Worm (Caenorhabditis elegans) whole organism, mixed stage, embryonic: ENCODE measurements around the gene F14B8.4.
"Not testable (repeated sequence)": the region's sequence is repeated elsewhere in the genome, so short reads cannot be mapped to it uniquely, and the experiment has no call there.

Source experiments
- M03D4.4 ChIP-seq: sonication (generic microtip); optimal IDR thresholded peaks from 2 replicates; lab custom pipeline; 2017; ENCODE audit warnings: mild to moderate bottlenecking, missing genetic modification characterization, missing compliant biosample characterization
- bed-3 ChIP-seq: fragments of 200-800 bp; sonication (Bioruptor generic); optimal IDR thresholded peaks from 3 replicates; lab custom pipeline; 2018; ENCODE audit warnings: mild to moderate bottlenecking, missing genetic modification characterization, moderate library complexity, missing compliant biosample characterization
- blmp-1 ChIP-seq: fragments of 150-350 bp; optimal IDR thresholded peaks from 2 replicates; lab custom pipeline; 2014; ENCODE audit warnings: missing biosample characterization, missing genetic modification characterization
- ceh-39 ChIP-seq: fragments of 150-350 bp; optimal IDR thresholded peaks from 2 replicates; lab custom pipeline; 2014; ENCODE audit warnings: missing biosample characterization, missing genetic modification characterization
- ceh-43 ChIP-seq: fragments of 200-800 bp; sonication (Bioruptor generic); optimal IDR thresholded peaks from 2 replicates; lab custom pipeline; 2018; ENCODE audit warnings: mild to moderate bottlenecking, missing genetic modification characterization, moderate library complexity, missing compliant biosample characterization
- ceh-83 ChIP-seq: fragments of 200-800 bp; sonication (Bioruptor generic); optimal IDR thresholded peaks from 2 replicates; lab custom pipeline; 2018; ENCODE audit warnings: mild to moderate bottlenecking, missing genetic modification characterization, missing compliant biosample characterization
- ces-1 ChIP-seq: fragments of 150-350 bp; optimal IDR thresholded peaks from 2 replicates; lab custom pipeline; 2014; ENCODE audit warnings: missing biosample characterization, missing genetic modification reagents, missing genetic modification characterization
- cnd-1 ChIP-seq: fragments of 200-800 bp; sonication (Bioruptor generic); optimal IDR thresholded peaks from 2 replicates; lab custom pipeline; 2018; ENCODE audit warnings: mild to moderate bottlenecking, missing genetic modification characterization, missing compliant biosample characterization
- drap-1 ChIP-seq: fragments of 200-800 bp; sonication (Bioruptor generic); optimal IDR thresholded peaks from 3 replicates; lab custom pipeline; 2018; ENCODE audit warnings: mild to moderate bottlenecking, missing genetic modification characterization, missing compliant biosample characterization
- elt-1 ChIP-seq: sonication (generic microtip); optimal IDR thresholded peaks from 2 replicates; lab custom pipeline; 2017; ENCODE audit warnings: missing genetic modification characterization, mild to moderate bottlenecking, missing compliant biosample characterization, antibody characterized with exemption, moderate library complexity, borderline replicate concordance; ENCODE audit not compliant: insufficient read depth
- elt-3 ChIP-seq: fragments of 150-350 bp; optimal IDR thresholded peaks from 2 replicates; lab custom pipeline; 2014; ENCODE audit warnings: missing biosample characterization, missing genetic modification characterization
- flh-1 ChIP-seq: fragments of 200-800 bp; sonication (Bioruptor generic); optimal IDR thresholded peaks from 2 replicates; lab custom pipeline; 2018; ENCODE audit warnings: mild to moderate bottlenecking, missing genetic modification characterization, moderate library complexity, missing compliant biosample characterization
- ham-2 ChIP-seq: fragments of 200-800 bp; sonication (Bioruptor generic); optimal IDR thresholded peaks from 2 replicates; lab custom pipeline; 2018; ENCODE audit warnings: mild to moderate bottlenecking, missing genetic modification characterization, missing compliant biosample characterization
- hlh-1 ChIP-seq: fragments of 150-350 bp; optimal IDR thresholded peaks from 2 replicates; lab custom pipeline; 2014; ENCODE audit warnings: missing biosample characterization, missing genetic modification reagents, missing genetic modification characterization
- lin-13 ChIP-seq: fragments of 150-350 bp; optimal IDR thresholded peaks from 2 replicates; lab custom pipeline; 2014; ENCODE audit warnings: missing biosample characterization, missing genetic modification characterization
- lin-32 ChIP-seq: fragments of 200-800 bp; sonication (Bioruptor generic); optimal IDR thresholded peaks from 2 replicates; lab custom pipeline; 2018; ENCODE audit warnings: mild to moderate bottlenecking, missing genetic modification characterization, missing compliant biosample characterization
- lsy-2 ChIP-seq: fragments of 150-350 bp; optimal IDR thresholded peaks from 2 replicates; lab custom pipeline; 2014; ENCODE audit warnings: missing biosample characterization, missing genetic modification characterization
- mab-5 ChIP-seq: fragments of 150-350 bp; optimal IDR thresholded peaks from 2 replicates; lab custom pipeline; 2014; ENCODE audit warnings: missing biosample characterization, missing genetic modification characterization
- mep-1 ChIP-seq: fragments of 150-350 bp; optimal IDR thresholded peaks from 2 replicates; lab custom pipeline; 2017; ENCODE audit warnings: missing biosample characterization, missing genetic modification reagents, missing genetic modification characterization, inconsistent platforms
- mls-2 ChIP-seq: sonication (generic microtip); optimal IDR thresholded peaks from 2 replicates; lab custom pipeline; 2016; ENCODE audit warnings: mild to moderate bottlenecking, missing genetic modification characterization, moderate library complexity, missing compliant biosample characterization
- nhr-12 ChIP-seq: fragments of 150-350 bp; optimal IDR thresholded peaks from 2 replicates; lab custom pipeline; 2014; ENCODE audit warnings: missing biosample characterization, missing genetic modification characterization
- nhr-2 ChIP-seq: fragments of 150-350 bp; optimal IDR thresholded peaks from 2 replicates; lab custom pipeline; 2014; ENCODE audit warnings: missing biosample characterization, missing genetic modification characterization
- nhr-237 ChIP-seq: fragments of 150-350 bp; optimal IDR thresholded peaks from 2 replicates; lab custom pipeline; 2014; ENCODE audit warnings: missing biosample characterization, missing genetic modification characterization
- nhr-28 ChIP-seq: fragments of 150-350 bp; optimal IDR thresholded peaks from 2 replicates; lab custom pipeline; 2014; ENCODE audit warnings: missing biosample characterization, missing genetic modification characterization
- nhr-76 ChIP-seq: sonication (generic microtip); optimal IDR thresholded peaks from 2 replicates; lab custom pipeline; 2017; ENCODE audit warnings: missing biosample characterization, missing genetic modification characterization
- pha-4 ChIP-seq: fragments of 150-350 bp; optimal IDR thresholded peaks from 2 replicates; lab custom pipeline; 2018; ENCODE audit warnings: missing biosample characterization, missing genetic modification reagents, missing genetic modification characterization
- sem-2 ChIP-seq: fragments of 200-800 bp; sonication (Bioruptor generic); optimal IDR thresholded peaks from 2 replicates; lab custom pipeline; 2018; ENCODE audit warnings: mild to moderate bottlenecking, missing genetic modification characterization, missing compliant biosample characterization
- snpc-4 ChIP-seq: fragments of 150-350 bp; optimal IDR thresholded peaks from 2 replicates; lab custom pipeline; 2014; ENCODE audit warnings: missing biosample characterization, missing genetic modification characterization
- sptf-1 ChIP-seq: sonication (generic microtip); optimal IDR thresholded peaks from 2 replicates; lab custom pipeline; 2017; ENCODE audit warnings: mild to moderate bottlenecking, missing genetic modification characterization, moderate library complexity, missing compliant biosample characterization
- tbx-8 ChIP-seq: fragments of 200-800 bp; sonication (Bioruptor generic); optimal IDR thresholded peaks from 2 replicates; lab custom pipeline; 2018; ENCODE audit warnings: mild to moderate bottlenecking, missing genetic modification characterization, moderate library complexity, missing compliant biosample characterization
- unc-120 ChIP-seq: sonication (generic microtip); optimal IDR thresholded peaks from 2 replicates; lab custom pipeline; 2017; ENCODE audit warnings: missing genetic modification characterization, missing compliant biosample characterization; ENCODE audit not compliant: poor library complexity, severe bottlenecking
- unc-39 ChIP-seq: fragments of 150-350 bp; optimal IDR thresholded peaks from 2 replicates; lab custom pipeline; 2014; ENCODE audit warnings: missing biosample characterization, missing genetic modification characterization
- unc-62 ChIP-seq: fragments of 150-350 bp; optimal IDR thresholded peaks from 2 replicates; lab custom pipeline; 2014; ENCODE audit warnings: missing biosample characterization, missing genetic modification reagents, missing genetic modification characterization
- zip-8 ChIP-seq: fragments of 150-350 bp; optimal IDR thresholded peaks from 2 replicates; lab custom pipeline; 2014; ENCODE audit warnings: missing biosample characterization, missing genetic modification characterization
- ztf-11 ChIP-seq: fragments of 150-350 bp; optimal IDR thresholded peaks from 2 replicates; lab custom pipeline; 2014; ENCODE audit warnings: missing biosample characterization, missing genetic modification characterization

The F14B8.4 gene

ce11 chrX:6875273-6875672 lies 24.5 kb downstream of the F14B8.4 start:
- no peak for TF ChIP-seq mep-1 (tag; lab: Kevin White, UChicago)
- TF ChIP-seq mls-2 (tag; lab: Kevin White, UChicago), result no peak
- no peak for TF ChIP-seq ham-2 (GFP tag; lab: Kevin White, UChicago)
- TF ChIP-seq hlh-1 (tag; lab: Kevin White, UChicago), result no peak
- no peak for TF ChIP-seq drap-1 (GFP tag; lab: Kevin White, UChicago)
- TF ChIP-seq ces-1 (GFP tag; lab: Kevin White, UChicago), result no peak
- no peak for TF ChIP-seq lin-32
- no peak for TF ChIP-seq lin-13 (tag; lab: Kevin White, UChicago)
- no peak for TF ChIP-seq nhr-12 (tag; lab: Kevin White, UChicago)
- TF ChIP-seq nhr-28 (tag; lab: Kevin White, UChicago), result no peak
- TF ChIP-seq tbx-8 (GFP tag; lab: Kevin White, UChicago), result no peak
- no peak for TF ChIP-seq pha-4 (tag; lab: Kevin White, UChicago)

- no peak for TF ChIP-seq zip-8
- TF ChIP-seq mep-1 (tag; lab: Kevin White, UChicago), result no peak
These were observed 25.0 kb downstream of the F14B8.4 start, which contains the start of gene F41C6.4 for ce11 chrX:6874723-6875122. Gene F41C6.4, minus strand, starts transcription at chrX:6874823.

- not testable (repeated sequence) for TF ChIP-seq mls-2 (tag; lab: Kevin White, UChicago); mep-1 (tag; lab: Kevin White, UChicago); ceh-83 (GFP tag; lab: Kevin White, UChicago)
These were observed 31.1 kb downstream of the F14B8.4 start, which contains the start of gene C53B7.6 for ce11 chrX:6868669-6869068. Gene C53B7.6, minus strand, starts transcription at chrX:6868769.

ce11 chrX:6867707-6868106 lies 32.0 kb downstream of the F14B8.4 start:
- TF ChIP-seq tbx-8 (GFP tag; lab: Kevin White, UChicago) (no peak), hlh-1 (tag; lab: Kevin White, UChicago) (no peak), elt-1 (no peak), unc-120 (tag; lab: Kevin White, UChicago) (peak; percentile 15), mab-5 (tag; lab: Kevin White, UChicago) (no peak), nhr-237 (tag; lab: Kevin White, UChicago) (no peak), M03D4.4 (peak; percentile 7), lsy-2 (tag; lab: Kevin White, UChicago) (no peak), ceh-83 (GFP tag; lab: Kevin White, UChicago) (peak; percentile 31), zip-8 (no peak), ceh-43 (no peak), sem-2 (GFP tag; lab: Kevin White, UChicago) (peak; percentile 5), ceh-39 (no peak), unc-62 (GFP tag; lab: Kevin White, UChicago) (no peak), elt-3 (no peak), ces-1 (GFP tag; lab: Kevin White, UChicago) (no peak), ham-2 (GFP tag; lab: Kevin White, UChicago) (peak; percentile 42), ztf-11 (no peak), bed-3 (no peak), mep-1 (tag; lab: Kevin White, UChicago) (no peak), blmp-1 (tag; lab: Kevin White, UChicago) (no peak), snpc-4 (no peak), mls-2 (tag; lab: Kevin White, UChicago) (no peak), unc-39 (tag; lab: Kevin White, UChicago) (no peak), lin-32 (peak; percentile 5), nhr-28 (tag; lab: Kevin White, UChicago) (no peak), nhr-12 (tag; lab: Kevin White, UChicago) (no peak), nhr-2 (tag; lab: Kevin White, UChicago) (no peak), sptf-1 (peak; percentile 41), cnd-1 (tag; lab: Kevin White, UChicago) (peak; percentile 76), drap-1 (GFP tag; lab: Kevin White, UChicago) (peak; percentile 52), nhr-76 (tag; lab: Kevin White, UChicago) (no peak), pha-4 (tag; lab: Kevin White, UChicago) (no peak), flh-1 (GFP tag; lab: Kevin White, UChicago) (no peak), lin-13 (tag; lab: Kevin White, UChicago) (no peak)
- TF ChIP-seq, all 35 proteins: peak for 9
